Fruit fly (Drosophila melanogaster) whole organism, embryonic: ENCODE data around the gene CG14535.

Source experiments
- Atf-2 ChIP-seq: fragments of 200-800 bp; sonication (Bioruptor generic); optimal IDR thresholded peaks from 2 replicates; lab custom pipeline; 2016; ENCODE audit warnings: missing biosample characterization, missing genetic modification characterization
- CG10462 ChIP-seq: fragments of 200-800 bp; sonication (Bioruptor generic); optimal IDR thresholded peaks from 2 replicates; lab custom pipeline; 2016; ENCODE audit warnings: missing biosample characterization, missing genetic modification characterization
- CG11093 ChIP-seq: fragments of 200-800 bp; sonication (Bioruptor generic); IDR thresholded peaks from 3 replicates; pipeline ENCODE4 v1.3.6; 2022; ENCODE audit warnings: missing biosample characterization, missing genetic modification characterization
- CG12391 ChIP-seq: fragments of 200-800 bp; sonication (Bioruptor generic); optimal IDR thresholded peaks from 3 replicates; lab custom pipeline; 2018; ENCODE audit warnings: missing biosample characterization, mild to moderate bottlenecking, missing genetic modification characterization, moderate library complexity
- CG14710 ChIP-seq: fragments of 200-800 bp; sonication (Bioruptor generic); optimal IDR thresholded peaks from 3 replicates; lab custom pipeline; 2019; ENCODE audit warnings: missing biosample characterization, mild to moderate bottlenecking, missing genetic modification characterization, moderate library complexity
- CG14965 ChIP-seq: fragments of 200-800 bp; sonication (Bioruptor generic); optimal IDR thresholded peaks from 2 replicates; lab custom pipeline; 2016; ENCODE audit warnings: missing biosample characterization, missing genetic modification characterization, borderline replicate concordance
- CG16815 ChIP-seq: fragments of 200-800 bp; sonication (Bioruptor generic); optimal IDR thresholded peaks from 3 replicates; lab custom pipeline; 2017; ENCODE audit warnings: missing biosample characterization, mild to moderate bottlenecking, missing genetic modification characterization
- CG17612 ChIP-seq: fragments of 200-800 bp; sonication (Bioruptor generic); IDR thresholded peaks from 2 replicates; pipeline ENCODE4 v1.3.6; 2022; ENCODE audit warnings: missing biosample characterization, missing genetic modification characterization
- CG18476 ChIP-seq: fragments of 200-800 bp; sonication (Bioruptor generic); optimal IDR thresholded peaks from 2 replicates; lab custom pipeline; 2016; ENCODE audit warnings: missing biosample characterization, mild to moderate bottlenecking, missing genetic modification characterization
- CG2199 ChIP-seq: fragments of 200-800 bp; sonication (Bioruptor generic); IDR thresholded peaks from 3 replicates; pipeline ENCODE4 v1.3.6; 2022; ENCODE audit warnings: missing biosample characterization, missing genetic modification characterization
- CG4617 ChIP-seq: fragments of 200-800 bp; sonication (Bioruptor generic); optimal IDR thresholded peaks from 3 replicates; lab custom pipeline; 2016; ENCODE audit warnings: missing biosample characterization, missing genetic modification characterization, borderline replicate concordance
- CG5245 ChIP-seq: fragments of 200-800 bp; sonication (Bioruptor generic); optimal IDR thresholded peaks from 3 replicates; lab custom pipeline; 2016; ENCODE audit warnings: missing biosample characterization, missing genetic modification characterization
- CG7357 ChIP-seq: fragments of 200-800 bp; sonication (Bioruptor generic); IDR thresholded peaks from 3 replicates; pipeline ENCODE4 v1.3.6; 2022; ENCODE audit warnings: missing biosample characterization, missing genetic modification characterization
- CG7928 ChIP-seq: fragments of 200-800 bp; sonication (Bioruptor generic); optimal IDR thresholded peaks from 2 replicates; lab custom pipeline; 2017; ENCODE audit warnings: missing biosample characterization, mild to moderate bottlenecking, missing genetic modification characterization
- CG7987 ChIP-seq: fragments of 200-800 bp; sonication (Bioruptor generic); optimal IDR thresholded peaks from 2 replicates; lab custom pipeline; 2018; ENCODE audit warnings: missing biosample characterization, mild to moderate bottlenecking, missing genetic modification characterization, moderate library complexity
- CG8290 ChIP-seq, 3 experiments: fragments of 200-800 bp; sonication (Bioruptor generic); optimal IDR thresholded peaks; 2 replicates each; lab custom pipeline; 2016 to 2019; ENCODE audit warnings: missing biosample characterization in 3 of 3, missing genetic modification characterization in 3 of 3, mild to moderate bottlenecking in 2 of 3, moderate library complexity in 1 of 3
- CG8388 ChIP-seq: fragments of 200-800 bp; sonication (Bioruptor generic); optimal IDR thresholded peaks from 2 replicates; lab custom pipeline; 2019; ENCODE audit warnings: missing biosample characterization, mild to moderate bottlenecking, missing genetic modification characterization, moderate library complexity
- CG9215 ChIP-seq: fragments of 200-800 bp; sonication (Bioruptor generic); IDR thresholded peaks from 2 replicates; pipeline ENCODE4 v1.3.6; 2022; ENCODE audit warnings: missing biosample characterization, missing genetic modification characterization
- D19B ChIP-seq: fragments of 200-800 bp; sonication (Bioruptor generic); optimal IDR thresholded peaks from 2 replicates; lab custom pipeline; 2017; ENCODE audit warnings: missing biosample characterization, mild to moderate bottlenecking, missing genetic modification characterization
- Dfd ChIP-seq, 2 experiments: fragments of >200 bp; optimal IDR thresholded peaks; 2 replicates each; lab custom pipeline; 2017; ENCODE audit warnings: missing biosample characterization in 2 of 2, missing genetic modification characterization in 2 of 2
- Dll ChIP-seq: fragments of 200-800 bp; sonication (Bioruptor generic); IDR thresholded peaks from 4 replicates; pipeline ENCODE4 v1.3.6; 2022; ENCODE audit warnings: missing biosample characterization, missing genetic modification characterization; ENCODE audit not compliant: partially characterized antibody
- Dref ChIP-seq: fragments of 200-800 bp; sonication (Bioruptor generic); IDR thresholded peaks from 2 replicates; pipeline ENCODE4 v1.3.6; 2022; ENCODE audit warnings: missing biosample characterization, missing genetic modification characterization
- Eip74EF ChIP-seq, 2 experiments: fragments of 200-800 bp in 1 of 2; fragments of >200 bp in 1 of 2; sonication (Bioruptor generic) in 1 of 2; optimal IDR thresholded peaks; 2 replicates each; lab custom pipeline; 2017 to 2019; ENCODE audit warnings: missing biosample characterization in 2 of 2, missing genetic modification characterization in 2 of 2, mild to moderate bottlenecking in 1 of 2, moderate library complexity in 1 of 2
- GATAe ChIP-seq: fragments of 200-800 bp; sonication (Bioruptor generic); conservative IDR thresholded peaks from 2 replicates; pipeline ENCODE4 v1.3.6; 2022; ENCODE audit warnings: missing biosample characterization, missing genetic modification characterization
- HLH3B ChIP-seq: fragments of 200-800 bp; sonication (Bioruptor generic); IDR thresholded peaks from 2 replicates; pipeline ENCODE4 v1.3.6; 2022; ENCODE audit warnings: missing biosample characterization, missing genetic modification characterization
- Hand ChIP-seq: fragments of 200-800 bp; sonication (Bioruptor generic); optimal IDR thresholded peaks from 2 replicates; lab custom pipeline; 2017; ENCODE audit warnings: mild to moderate bottlenecking, missing biosample characterization, missing genetic modification reagents, missing genetic modification characterization
- Hr78 ChIP-seq, 2 experiments: fragments of 200-800 bp in 1 of 2; fragments of >200 bp in 1 of 2; sonication (Bioruptor generic) in 1 of 2; optimal IDR thresholded peaks; 2 replicates each; lab custom pipeline; 2017 to 2019; ENCODE audit warnings: missing biosample characterization in 2 of 2, missing genetic modification characterization in 2 of 2, mild to moderate bottlenecking in 1 of 2, moderate library complexity in 1 of 2
- Hsf ChIP-seq: fragments of 200-800 bp; sonication (Bioruptor generic); optimal IDR thresholded peaks from 3 replicates; lab custom pipeline; 2016; ENCODE audit warnings: missing biosample characterization, missing genetic modification characterization
- Lpt ChIP-seq: fragments of >200 bp; optimal IDR thresholded peaks from 2 replicates; lab custom pipeline; 2018; ENCODE audit warnings: missing biosample characterization, missing genetic modification characterization
- Pdp1 ChIP-seq, 2 experiments: fragments of 200-800 bp; sonication (Bioruptor generic); optimal IDR thresholded peaks; 3 replicates each; lab custom pipeline; 2016; ENCODE audit warnings: missing biosample characterization in 2 of 2, missing genetic modification characterization in 2 of 2, mild to moderate bottlenecking in 1 of 2, moderate library complexity in 1 of 2
- Ptx1 ChIP-seq: fragments of 200-800 bp; sonication (Bioruptor generic); IDR thresholded peaks from 2 replicates; pipeline ENCODE4 v1.3.6; 2022; ENCODE audit warnings: missing biosample characterization, missing genetic modification characterization
- Sox100B ChIP-seq: fragments of 200-800 bp; sonication (Bioruptor generic); optimal IDR thresholded peaks from 3 replicates; lab custom pipeline; 2018; ENCODE audit warnings: missing biosample characterization, mild to moderate bottlenecking, missing genetic modification characterization
- Ssrp ChIP-seq: fragments of 200-800 bp; sonication (Bioruptor generic); optimal IDR thresholded peaks from 2 replicates; lab custom pipeline; 2018; ENCODE audit warnings: missing biosample characterization, mild to moderate bottlenecking, missing genetic modification characterization, moderate library complexity
- Vsx1 ChIP-seq: fragments of 200-800 bp; sonication (Bioruptor generic); optimal IDR thresholded peaks from 2 replicates; lab custom pipeline; 2017; ENCODE audit warnings: missing biosample characterization, mild to moderate bottlenecking, missing genetic modification characterization, missing genetic modification reagents
- az2 ChIP-seq: fragments of 200-800 bp; sonication (Bioruptor generic); optimal IDR thresholded peaks from 3 replicates; lab custom pipeline; 2016; ENCODE audit warnings: missing biosample characterization, missing genetic modification characterization
- bbx ChIP-seq: fragments of 200-800 bp; sonication (Bioruptor generic); IDR thresholded peaks from 2 replicates; pipeline ENCODE4 v1.3.6; 2022; ENCODE audit warnings: missing biosample characterization, missing genetic modification characterization; ENCODE audit not compliant: partially characterized antibody
- corto ChIP-seq: fragments of 200-800 bp; sonication (Bioruptor generic); optimal IDR thresholded peaks from 2 replicates; lab custom pipeline; 2016; ENCODE audit warnings: missing biosample characterization, mild to moderate bottlenecking, missing genetic modification characterization, moderate library complexity
- crp ChIP-seq, 2 experiments: fragments of 200-800 bp; sonication (Bioruptor generic); optimal IDR thresholded peaks; 2 replicates in 1 of 2; 3 replicates in 1 of 2; lab custom pipeline; 2017; ENCODE audit warnings: missing biosample characterization in 2 of 2, missing genetic modification characterization in 2 of 2, mild to moderate bottlenecking in 1 of 2, moderate library complexity in 1 of 2
- dpn ChIP-seq, 2 experiments: fragments of 200-800 bp; sonication (Bioruptor generic); optimal IDR thresholded peaks; 3 replicates each; lab custom pipeline; 2016; ENCODE audit warnings: missing biosample characterization in 2 of 2, missing genetic modification characterization in 2 of 2
- gt ChIP-seq: fragments of 200-800 bp; sonication (Bioruptor generic); IDR thresholded peaks from 2 replicates; pipeline ENCODE4 v1.3.6; 2022; ENCODE audit warnings: missing biosample characterization, missing genetic modification characterization
- her ChIP-seq: fragments of 200-800 bp; sonication (Bioruptor generic); optimal IDR thresholded peaks from 2 replicates; lab custom pipeline; 2016; ENCODE audit warnings: missing biosample characterization, missing genetic modification characterization
- hkb ChIP-seq, 2 experiments: fragments of 200-800 bp in 1 of 2; fragments of >200 bp in 1 of 2; sonication (Bioruptor generic) in 1 of 2; IDR thresholded peaks in 1 of 2; optimal IDR thresholded peaks in 1 of 2; 2 replicates each; pipeline versions ENCODE4 v1.3.6 to Lab custom; 2017 to 2022; ENCODE audit warnings: missing biosample characterization in 1 of 2, missing genetic modification characterization in 1 of 2
- ind ChIP-seq: fragments of 200-800 bp; sonication (Bioruptor generic); optimal IDR thresholded peaks from 3 replicates; lab custom pipeline; 2016; ENCODE audit warnings: missing biosample characterization, missing genetic modification characterization
- lilli ChIP-seq: fragments of 200-800 bp; sonication (Bioruptor generic); optimal IDR thresholded peaks from 3 replicates; lab custom pipeline; 2016; ENCODE audit warnings: missing biosample characterization, missing genetic modification characterization
- mirr ChIP-seq: fragments of 200-800 bp; sonication (Bioruptor generic); optimal IDR thresholded peaks from 3 replicates; lab custom pipeline; 2018; ENCODE audit warnings: missing biosample characterization, mild to moderate bottlenecking, missing genetic modification characterization
- scrt ChIP-seq: fragments of 200-800 bp; sonication (Bioruptor generic); optimal IDR thresholded peaks from 2 replicates; lab custom pipeline; 2018; ENCODE audit warnings: missing biosample characterization, mild to moderate bottlenecking, missing genetic modification characterization, moderate library complexity
- tgo ChIP-seq: fragments of 200-800 bp; sonication (Bioruptor generic); IDR thresholded peaks from 3 replicates; pipeline ENCODE4 v1.3.6; 2022; ENCODE audit warnings: missing biosample characterization, missing genetic modification characterization
- wor ChIP-seq: fragments of 200-800 bp; sonication (Bioruptor generic); IDR thresholded peaks from 2 replicates; pipeline ENCODE4 v1.3.6; 2022; ENCODE audit warnings: missing biosample characterization, missing genetic modification characterization

Gene CG14535

dm6 chr2L:7812555-7813339, 42.5 kb downstream of the CG14535 start (continued):
- no peak for TF ChIP-seq CG14710 (tag; lab: Kevin White, UChicago)
- no peak for TF ChIP-seq Hr78 (GFP tag; optimal IDR thresholded peaks at IDR 0.05; lab: Kevin White, UChicago)
- TF ChIP-seq lilli (GFP tag; lab: Kevin White, UChicago) = peak; percentile 18
- no peak for TF ChIP-seq her (GFP tag; lab: Kevin White, UChicago)
- no peak for TF ChIP-seq Hand (GFP tag; lab: Kevin White, UChicago)
- TF ChIP-seq CG18476 = no peak
- TF ChIP-seq Dfd (GFP tag; optimal IDR thresholded peaks at IDR 0.05; lab: Kevin White, UChicago) = no peak
- no peak for TF ChIP-seq crp (GFP tag; optimal IDR thresholded peaks at IDR 0.05; lab: Kevin White, UChicago)
- TF ChIP-seq dpn (GFP tag; optimal IDR thresholded peaks at IDR 0.05; lab: Kevin White, UChicago) = no peak
- TF ChIP-seq Pdp1 (GFP tag; optimal IDR thresholded peaks at IDR 0.05; lab: Kevin White, UChicago) = no peak
- no peak for TF ChIP-seq CG8290 (GFP tag; optimal IDR thresholded peaks at IDR 0.05; lab: Kevin White, UChicago)
- no peak for TF ChIP-seq CG8290 (tag; optimal IDR thresholded peaks at IDR 0.05; lab: Kevin White, UChicago)
- no peak for TF ChIP-seq CG7357 (GFP tag; lab: Robert Waterston, UW)
- TF ChIP-seq wor (GFP tag; lab: Robert Waterston, UW) = no peak
- TF ChIP-seq CG16815 = no peak
- TF ChIP-seq ind (GFP tag; lab: Kevin White, UChicago) = peak; percentile 8
- no peak for TF ChIP-seq Dref
- TF ChIP-seq Ptx1 = no peak
- TF ChIP-seq Hsf = peak; percentile 6
- TF ChIP-seq CG17612 (GFP tag; lab: Robert Waterston, UW) = no peak
- TF ChIP-seq Ssrp (tag; lab: Kevin White, UChicago) = peak; percentile 18
- TF ChIP-seq GATAe (GFP tag; lab: Robert Waterston, UW) = no peak
- no peak for TF ChIP-seq CG11093 (GFP tag; lab: Robert Waterston, UW)
- no peak for TF ChIP-seq Vsx1
- no peak for TF ChIP-seq CG7928 (GFP tag; lab: Kevin White, UChicago)
- TF ChIP-seq bbx (GFP tag; lab: Robert Waterston, UW) = no peak
- TF ChIP-seq CG10462 (GFP tag; lab: Kevin White, UChicago) = no peak
- TF ChIP-seq CG4617 = no peak
- TF ChIP-seq Eip74EF (GFP tag; optimal IDR thresholded peaks at IDR 0.05; lab: Kevin White, UChicago) = no peak
- no peak for TF ChIP-seq CG5245 (GFP tag; lab: Kevin White, UChicago)
- TF ChIP-seq CG14965 (GFP tag; lab: Kevin White, UChicago) = no peak
- no peak for TF ChIP-seq Lpt (GFP tag; lab: Kevin White, UChicago)
- TF ChIP-seq CG2199 = peak; percentile 77; the same call in 2 of the 3 replicates
- no peak for TF ChIP-seq HLH3B
- TF ChIP-seq Atf-2 (GFP tag; lab: Kevin White, UChicago) = no peak
- 0 out of 3 replicates have a peak, but pooled peaks have one; percentile 13 for TF ChIP-seq tgo (GFP tag; lab: Robert Waterston, UW)
- peak; percentile 13 for TF ChIP-seq az2 (GFP tag; lab: Kevin White, UChicago)
- no peak for TF ChIP-seq mirr
- TF ChIP-seq CG8388 (GFP tag; lab: Kevin White, UChicago) = peak; percentile 33
- TF ChIP-seq CG7987 (GFP tag; lab: Kevin White, UChicago) = no peak
- no peak for TF ChIP-seq gt (GFP tag; lab: Robert Waterston, UW)
- peak; percentile 32 for TF ChIP-seq CG12391 (tag; lab: Kevin White, UChicago)
- TF ChIP-seq CG9215 (GFP tag; lab: Robert Waterston, UW) = no peak
- TF ChIP-seq Dll = no peak
- no peak for TF ChIP-seq corto (GFP tag; lab: Kevin White, UChicago)
- TF ChIP-seq D19B (GFP tag; lab: Kevin White, UChicago) = no peak
- no peak for TF ChIP-seq hkb (optimal IDR thresholded peaks at IDR 0.05; lab: Kevin White, UChicago)
- peak; percentile 28; the same call in 1 of the 2 replicates for TF ChIP-seq hkb (GFP tag; IDR thresholded peaks at IDR 0.05; lab: Robert Waterston, UW)
- no peak for TF ChIP-seq scrt (GFP tag; lab: Kevin White, UChicago)
- TF ChIP-seq Sox100B (GFP tag; lab: Kevin White, UChicago) = no peak
